Worm (Caenorhabditis elegans): Measurements from ENCODE around the gene let-19.
A peak's percentile ranks its signal among the peaks of the same experiment; 100 is the strongest.

The let-19 gene

DNA sequence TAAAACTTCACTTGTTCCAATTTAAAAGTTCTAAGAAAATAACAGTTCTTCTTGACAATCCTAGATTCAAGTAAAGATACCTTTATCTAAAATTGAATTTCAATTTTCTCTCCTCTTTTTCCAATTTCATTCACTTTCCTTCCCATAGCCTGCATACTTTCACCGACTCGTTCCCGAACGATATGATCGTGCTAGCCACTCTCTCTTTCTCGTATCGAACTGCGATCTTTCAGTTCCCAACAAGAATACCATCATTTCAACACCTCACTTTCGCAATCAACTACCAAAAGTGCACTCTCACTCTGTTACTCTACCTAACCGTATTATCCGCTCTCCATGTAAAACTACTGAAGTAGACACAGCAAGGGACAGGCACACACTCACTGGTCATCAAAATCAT is 20.7 kb upstream of the let-19 start:
- TF ChIP-seq nhr-12 (tag; optimal IDR thresholded peaks at IDR 0.05), result no peak
- TF ChIP-seq cnd-1 (tag; optimal IDR thresholded peaks at IDR 0.05), result no peak
- no peak for TF ChIP-seq mab-5 (tag; optimal IDR thresholded peaks at IDR 0.05)
- TF ChIP-seq unc-62 (GFP tag; optimal IDR thresholded peaks at IDR 0.05), result no peak
- TF ChIP-seq ceh-83 (GFP tag; optimal IDR thresholded peaks at IDR 0.05), result no peak
- no peak for TF ChIP-seq ces-1 (GFP tag; optimal IDR thresholded peaks at IDR 0.05)
- TF ChIP-seq hlh-1 (tag; optimal IDR thresholded peaks at IDR 0.05), result no peak
- TF ChIP-seq lin-13 (tag; optimal IDR thresholded peaks at IDR 0.05), result no peak
- TF ChIP-seq ztf-11 (tag; optimal IDR thresholded peaks at IDR 0.05), result no peak
- no peak for TF ChIP-seq unc-39 (tag; optimal IDR thresholded peaks at IDR 0.05)

DNA sequence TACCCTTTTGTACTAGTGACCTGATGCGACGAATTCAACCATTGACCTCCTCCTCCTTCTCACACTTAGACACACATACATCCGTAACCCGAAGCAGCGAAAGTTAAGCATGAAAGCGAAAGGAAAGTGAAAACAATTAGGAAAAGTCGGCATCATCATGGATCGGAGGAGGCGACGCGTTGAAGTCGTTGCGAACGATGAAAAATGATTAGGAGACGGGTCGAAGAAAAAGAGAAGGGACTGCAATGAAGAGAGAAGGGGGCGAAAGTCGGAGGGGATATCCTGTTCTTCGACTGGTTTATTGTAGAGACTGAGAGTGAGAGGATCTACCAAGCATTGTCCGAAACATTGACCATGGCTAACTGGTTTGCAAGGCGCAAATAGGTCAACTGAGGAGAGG is 19.7 kb upstream of the let-19 start:
- TF ChIP-seq nhr-237 (tag; optimal IDR thresholded peaks at IDR 0.05), result peak; percentile 8
- TF ChIP-seq blmp-1 (tag; optimal IDR thresholded peaks at IDR 0.05), result peak; percentile 100
- TF ChIP-seq mep-1 (tag; optimal IDR thresholded peaks at IDR 0.05), result peak; percentile 5
- TF ChIP-seq nhr-76 (tag; optimal IDR thresholded peaks at IDR 0.05), result no peak
- peak; percentile 99 for TF ChIP-seq ham-2 (GFP tag; optimal IDR thresholded peaks at IDR 0.05)
- TF ChIP-seq elt-1 (tag; optimal IDR thresholded peaks at IDR 0.05; ENCODE audit: borderline replicate concordance, insufficient read depth), result peak; percentile 1

ce11 chrII:8751686-8752085 is 19.1 kb upstream of the let-19 start, which contains the start of gene atf-2:
Gene atf-2, plus strand, starts transcription at chrII:8751986.
- TF ChIP-seq zip-8 (tag; optimal IDR thresholded peaks at IDR 0.05), result no peak
- no peak for TF ChIP-seq tbx-8 (GFP tag; optimal IDR thresholded peaks at IDR 0.05)
- no peak for TF ChIP-seq lsy-2 (tag; optimal IDR thresholded peaks at IDR 0.05)
- TF ChIP-seq elt-3 (tag; optimal IDR thresholded peaks at IDR 0.05), result no peak
- no peak for TF ChIP-seq ceh-83 (GFP tag; optimal IDR thresholded peaks at IDR 0.05)
- no peak for TF ChIP-seq bed-3 (GFP tag; optimal IDR thresholded peaks at IDR 0.05)
- TF ChIP-seq blmp-1 (tag; optimal IDR thresholded peaks at IDR 0.05), result no peak
- no peak for TF ChIP-seq elt-1 (tag; optimal IDR thresholded peaks at IDR 0.05; ENCODE audit: borderline replicate concordance, insufficient read depth)
- no peak for TF ChIP-seq sptf-1 (tag; optimal IDR thresholded peaks at IDR 0.05)

- TF ChIP-seq lin-32 (GFP tag; optimal IDR thresholded peaks at IDR 0.05) (no peak), ztf-11 (tag; optimal IDR thresholded peaks at IDR 0.05) (no peak), ceh-43 (GFP tag; optimal IDR thresholded peaks at IDR 0.05) (no peak), pha-4 (tag; optimal IDR thresholded peaks at IDR 0.05) (no peak), ces-1 (GFP tag; optimal IDR thresholded peaks at IDR 0.05) (no peak), nhr-2 (tag; optimal IDR thresholded peaks at IDR 0.05) (no peak), mls-2 (tag; optimal IDR thresholded peaks at IDR 0.05) (no peak), drap-1 (GFP tag; optimal IDR thresholded peaks at IDR 0.05) (no peak), ham-2 (GFP tag; optimal IDR thresholded peaks at IDR 0.05) (no peak)
Observed at ce11 chrII:8755270-8755669, 15.5 kb upstream of the let-19 start, which contains the start of gene K08F8.7. Gene K08F8.7, minus strand, starts transcription at chrII:8755370.

DNA sequence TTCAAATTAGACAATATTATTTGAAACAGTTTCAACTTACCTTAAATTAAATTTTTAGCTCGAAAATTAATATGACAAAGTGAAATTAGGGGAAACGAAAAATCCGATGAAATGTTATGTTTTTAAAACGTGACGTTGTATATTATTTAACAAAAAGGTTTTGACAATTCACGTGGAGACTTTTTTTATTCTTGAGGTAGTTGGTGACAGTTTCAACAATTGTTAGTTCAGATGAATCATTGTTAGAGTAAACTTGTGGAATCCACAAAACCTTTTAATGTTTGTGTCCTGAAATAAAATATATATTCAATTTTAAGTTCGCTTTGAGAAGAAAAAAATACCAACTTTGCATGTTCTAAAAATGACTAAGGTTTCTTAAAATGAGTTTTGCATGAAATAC is 11.3 kb upstream of the let-19 start, which contains the start of gene fut-1:
fut-1 (minus strand) TSS at position 101 of the 400 bp plus-strand sequence.
- no peak for TF ChIP-seq ham-2 (GFP tag; optimal IDR thresholded peaks at IDR 0.05)
- no peak for TF ChIP-seq zip-8 (tag; optimal IDR thresholded peaks at IDR 0.05)
- no peak for TF ChIP-seq pha-4 (tag; optimal IDR thresholded peaks at IDR 0.05)
- no peak for TF ChIP-seq unc-120 (tag; optimal IDR thresholded peaks at IDR 0.05; ENCODE audit: poor library complexity, severe bottlenecking)
- no peak for TF ChIP-seq nhr-2 (tag; optimal IDR thresholded peaks at IDR 0.05)
- no peak for TF ChIP-seq hlh-1 (tag; optimal IDR thresholded peaks at IDR 0.05)
- no peak for TF ChIP-seq lin-13 (tag; optimal IDR thresholded peaks at IDR 0.05)
- no peak for TF ChIP-seq flh-1 (GFP tag; optimal IDR thresholded peaks at IDR 0.05)
- no peak for TF ChIP-seq drap-1 (GFP tag; optimal IDR thresholded peaks at IDR 0.05)
- no peak for TF ChIP-seq nhr-12 (tag; optimal IDR thresholded peaks at IDR 0.05)
- no peak for TF ChIP-seq nhr-76 (tag; optimal IDR thresholded peaks at IDR 0.05)
- no peak for TF ChIP-seq sem-2 (GFP tag; optimal IDR thresholded peaks at IDR 0.05)
- TF ChIP-seq cnd-1 (tag; optimal IDR thresholded peaks at IDR 0.05), result no peak
- no peak for TF ChIP-seq ceh-43 (GFP tag; optimal IDR thresholded peaks at IDR 0.05)
- no peak for TF ChIP-seq ceh-39 (tag; optimal IDR thresholded peaks at IDR 0.05)
- no peak for TF ChIP-seq nhr-237 (tag; optimal IDR thresholded peaks at IDR 0.05)

All from whole organism, mixed stage, embryonic.